Fruit fly (Drosophila melanogaster) whole organism, embryonic: Measurements from ENCODE around the gene CG33941.

Experiments used
- CG10321 ChIP-seq: fragments of 200-800 bp; sonication (Bioruptor generic); IDR thresholded peaks from 2 replicates; pipeline ENCODE4 v1.3.6; 2022; ENCODE audit warnings: missing biosample characterization, missing genetic modification characterization
- CG17568 ChIP-seq: fragments of 200-800 bp; sonication (Bioruptor generic); optimal IDR thresholded peaks from 2 replicates; lab custom pipeline; 2018; ENCODE audit warnings: missing biosample characterization, mild to moderate bottlenecking, missing genetic modification characterization, moderate library complexity
- CG17829 ChIP-seq: fragments of 200-800 bp; optimal IDR thresholded peaks from 2 replicates; lab custom pipeline; 2019; ENCODE audit warnings: missing biosample characterization, mild to moderate bottlenecking, missing genetic modification characterization, moderate library complexity
- CG4854 ChIP-seq: fragments of 200-800 bp; sonication (Bioruptor generic); optimal IDR thresholded peaks from 2 replicates; lab custom pipeline; 2016; ENCODE audit warnings: missing biosample characterization, missing genetic modification characterization, inconsistent platforms
- D ChIP-seq, 2 experiments: fragments of 200-800 bp in 1 of 2; fragments of >200 bp in 1 of 2; sonication (Bioruptor generic) in 1 of 2; optimal IDR thresholded peaks; 2 replicates in 1 of 2; 3 replicates in 1 of 2; lab custom pipeline; 2017; ENCODE audit warnings: mild to moderate bottlenecking in 1 of 2, missing biosample characterization in 1 of 2, missing genetic modification characterization in 1 of 2, missing genetic modification reagents in 1 of 2
- Dll ChIP-seq: fragments of 200-800 bp; sonication (Bioruptor generic); IDR thresholded peaks from 4 replicates; pipeline ENCODE4 v1.3.6; 2022; ENCODE audit warnings: missing biosample characterization, missing genetic modification characterization; ENCODE audit not compliant: partially characterized antibody
- Mrtf ChIP-seq: fragments of 200-800 bp; sonication (Bioruptor generic); IDR thresholded peaks from 3 replicates; pipeline ENCODE4 v1.3.6; 2022; ENCODE audit warnings: missing biosample characterization, missing genetic modification characterization
- Ravus ChIP-seq: fragments of 200-800 bp; sonication (Bioruptor generic); IDR thresholded peaks from 2 replicates; pipeline ENCODE4 v1.3.6; 2022; ENCODE audit warnings: missing biosample characterization, missing genetic modification characterization
- da ChIP-seq: fragments of 200-800 bp; sonication (Bioruptor generic); optimal IDR thresholded peaks from 2 replicates; lab custom pipeline; 2016; ENCODE audit warnings: missing biosample characterization, missing genetic modification characterization
- fru ChIP-seq: fragments of >200 bp; optimal IDR thresholded peaks from 2 replicates; lab custom pipeline; 2017
- pan ChIP-seq, 4 experiments: fragments of >200 bp in 3 of 4; fragments of 200-800 bp in 1 of 4; sonication (Bioruptor generic) in 1 of 4; optimal IDR thresholded peaks in 3 of 4; IDR thresholded peaks in 1 of 4; 2 replicates each; pipeline versions ENCODE4 v1.3.6 to Lab custom; 2017 to 2022; ENCODE audit warnings: missing biosample characterization in 2 of 4, missing genetic modification characterization in 2 of 4, mixed read lengths in 1 of 4
- psq ChIP-seq: fragments of 200-800 bp; sonication (Bioruptor generic); optimal IDR thresholded peaks from 2 replicates; lab custom pipeline; 2017; ENCODE audit warnings: missing biosample characterization, missing genetic modification characterization
- rib ChIP-seq: fragments of 200-800 bp; sonication (Bioruptor generic); IDR thresholded peaks from 2 replicates; pipeline ENCODE4 v1.3.6; 2022; ENCODE audit warnings: missing biosample characterization, missing genetic modification characterization
- slp2 ChIP-seq: fragments of 200-800 bp; sonication (Bioruptor generic); optimal IDR thresholded peaks from 2 replicates; lab custom pipeline; 2016; ENCODE audit warnings: missing biosample characterization, missing genetic modification characterization

DNA sequence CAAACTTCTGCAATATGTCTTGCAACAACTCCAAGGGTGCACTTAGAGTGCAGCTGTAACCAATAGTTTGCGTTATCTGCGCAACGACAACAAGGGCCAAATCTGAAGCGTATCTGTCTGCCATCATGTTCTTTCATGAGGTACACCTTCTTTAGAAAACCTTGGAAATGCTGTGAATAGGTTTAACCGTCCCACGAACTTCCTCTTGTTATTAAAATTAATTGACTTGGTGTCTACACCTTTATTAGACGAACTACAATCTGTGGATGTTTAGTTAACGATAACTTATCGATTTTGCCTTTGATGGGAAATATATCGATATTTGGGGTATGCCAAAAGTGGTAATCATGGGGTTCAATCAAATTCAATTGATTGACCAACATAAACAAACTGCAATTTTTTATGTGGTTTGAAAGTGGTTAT lies 743 bp upstream of the CG33941 start, which contains the start of gene Taf3:
- TF ChIP-seq Dll (GFP tag; lab: Robert Waterston, UW) (peak; percentile 59; the same call in 3 of the 4 replicates), slp2 (no peak), CG4854 (GFP tag; lab: Kevin White, UChicago) (no peak), Mrtf (GFP tag; lab: Robert Waterston, UW) (no peak), da (GFP tag; lab: Kevin White, UChicago) (no peak), pan (optimal IDR thresholded peaks at IDR 0.05; lab: Kevin White, UChicago) (no peak), pan (GFP tag; optimal IDR thresholded peaks at IDR 0.05 in 1 of 2, IDR thresholded peaks at IDR 0.05 in 1 of 2) (no peak), rib (GFP tag; lab: Robert Waterston, UW) (no peak), CG17568 (GFP tag; lab: Kevin White, UChicago) (peak; percentile 3), CG17829 (tag; lab: Kevin White, UChicago) (no peak), psq (no peak), Ravus (GFP tag; lab: Robert Waterston, UW) (no peak), CG10321 (GFP tag; lab: Robert Waterston, UW) (no peak), fru (lab: Kevin White, UChicago) (no peak), D (optimal IDR thresholded peaks at IDR 0.05; lab: Kevin White, UChicago) (no peak), D (GFP tag; optimal IDR thresholded peaks at IDR 0.05; lab: Kevin White, UChicago) (no peak)
